Worm (Caenorhabditis elegans) whole organism, late embryonic: Measurements from ENCODE around the gene nhr-34.

Experiments used
- C38D4.7 ChIP-seq: fragments of 200-800 bp; sonication (Bioruptor generic); optimal IDR thresholded peaks from 2 replicates; lab custom pipeline; 2018; ENCODE audit warnings: mild to moderate bottlenecking, missing genetic modification characterization, moderate library complexity, missing compliant biosample characterization
- Y22D7AL.16 ChIP-seq: sonication (generic microtip); optimal IDR thresholded peaks from 2 replicates; lab custom pipeline; 2016; ENCODE audit warnings: missing genetic modification characterization, missing compliant biosample characterization
- ahr-1 ChIP-seq: sonication (generic microtip); optimal IDR thresholded peaks from 2 replicates; lab custom pipeline; 2016; ENCODE audit warnings: missing genetic modification characterization, missing compliant biosample characterization
- ceh-14 ChIP-seq: sonication (generic microtip); optimal IDR thresholded peaks from 2 replicates; lab custom pipeline; 2016; ENCODE audit warnings: missing genotype, missing genetic modification characterization, missing compliant biosample characterization
- ceh-18 ChIP-seq: sonication (generic microtip); optimal IDR thresholded peaks from 2 replicates; lab custom pipeline; 2016; ENCODE audit warnings: missing genetic modification characterization, missing compliant biosample characterization
- ceh-2 ChIP-seq: sonication (generic microtip); optimal IDR thresholded peaks from 2 replicates; lab custom pipeline; 2016; ENCODE audit warnings: missing genotype, missing genetic modification characterization, missing compliant biosample characterization
- ceh-22 ChIP-seq: sonication (generic microtip); optimal IDR thresholded peaks from 2 replicates; lab custom pipeline; 2017; ENCODE audit warnings: missing biosample characterization, missing genetic modification characterization
- ceh-24 ChIP-seq: sonication (generic microtip); optimal IDR thresholded peaks from 2 replicates; lab custom pipeline; 2016; ENCODE audit warnings: mild to moderate bottlenecking, missing genetic modification characterization, missing compliant biosample characterization
- ceh-30 ChIP-seq: fragments of 150-350 bp; optimal IDR thresholded peaks from 2 replicates; lab custom pipeline; 2014; ENCODE audit warnings: missing biosample characterization, missing genetic modification characterization
- ceh-31 ChIP-seq: sonication (generic microtip); optimal IDR thresholded peaks from 2 replicates; lab custom pipeline; 2016; ENCODE audit warnings: missing genetic modification characterization, missing compliant biosample characterization
- ceh-48 ChIP-seq: sonication (generic microtip); optimal IDR thresholded peaks from 2 replicates; lab custom pipeline; 2016; ENCODE audit warnings: missing genetic modification characterization, inconsistent platforms, missing compliant biosample characterization
- ceh-6 ChIP-seq: fragments of 200-800 bp; sonication (Bioruptor generic); optimal IDR thresholded peaks from 2 replicates; lab custom pipeline; 2018; ENCODE audit warnings: mild to moderate bottlenecking, missing genetic modification characterization, missing compliant biosample characterization
- dve-1 ChIP-seq: sonication (generic microtip); optimal IDR thresholded peaks from 2 replicates; lab custom pipeline; 2017; ENCODE audit warnings: antibody characterized with exemption, mild to moderate bottlenecking, missing genetic modification characterization, missing compliant biosample characterization
- elt-2 ChIP-seq: sonication (generic microtip); optimal IDR thresholded peaks from 2 replicates; lab custom pipeline; 2016; ENCODE audit warnings: missing genetic modification reagents, missing genetic modification characterization, missing compliant biosample characterization
- elt-4 ChIP-seq: sonication (generic microtip); optimal IDR thresholded peaks from 2 replicates; lab custom pipeline; 2016; ENCODE audit warnings: missing genetic modification characterization, missing compliant biosample characterization
- fkh-10 ChIP-seq: fragments of 150-350 bp; optimal IDR thresholded peaks from 2 replicates; lab custom pipeline; 2014; ENCODE audit warnings: missing biosample characterization, missing genetic modification reagents, missing genetic modification characterization
- fkh-6 ChIP-seq: sonication (generic microtip); optimal IDR thresholded peaks from 2 replicates; lab custom pipeline; 2016; ENCODE audit warnings: missing genetic modification characterization, missing compliant biosample characterization
- gmeb-2 ChIP-seq: sonication (generic microtip); optimal IDR thresholded peaks from 2 replicates; lab custom pipeline; 2016; ENCODE audit warnings: missing genetic modification characterization, inconsistent platforms, missing compliant biosample characterization
- hlh-30 ChIP-seq: sonication (generic microtip); optimal IDR thresholded peaks from 2 replicates; lab custom pipeline; 2017; ENCODE audit warnings: antibody characterized with exemption, missing genetic modification characterization, missing compliant biosample characterization; ENCODE audit not compliant: insufficient read depth
- lim-6 ChIP-seq: sonication (generic microtip); optimal IDR thresholded peaks from 2 replicates; lab custom pipeline; 2016; ENCODE audit warnings: missing genetic modification characterization, missing compliant biosample characterization
- lin-11 ChIP-seq: fragments of 200-800 bp; sonication (Bioruptor generic); optimal IDR thresholded peaks from 2 replicates; lab custom pipeline; 2018; ENCODE audit warnings: mild to moderate bottlenecking, missing genetic modification characterization, missing compliant biosample characterization
- madf-2 ChIP-seq: sonication (generic microtip); optimal IDR thresholded peaks from 2 replicates; lab custom pipeline; 2017; ENCODE audit warnings: missing genetic modification characterization, missing compliant biosample characterization
- nfya-1 ChIP-seq: sonication (generic microtip); optimal IDR thresholded peaks from 2 replicates; lab custom pipeline; 2017; ENCODE audit warnings: missing genetic modification characterization, mild to moderate bottlenecking, missing compliant biosample characterization, antibody characterized with exemption, moderate library complexity
- nhr-11 ChIP-seq: fragments of 150-350 bp; optimal IDR thresholded peaks from 2 replicates; lab custom pipeline; 2014; ENCODE audit warnings: missing biosample characterization, missing genetic modification characterization
- nhr-232 ChIP-seq: sonication (generic microtip); optimal IDR thresholded peaks from 2 replicates; lab custom pipeline; 2016; ENCODE audit warnings: missing genetic modification characterization, missing compliant biosample characterization
- npax-4 ChIP-seq: sonication (generic microtip); optimal IDR thresholded peaks from 2 replicates; lab custom pipeline; 2016; ENCODE audit warnings: missing genetic modification characterization, missing compliant biosample characterization
- odd-2 ChIP-seq: sonication (generic microtip); optimal IDR thresholded peaks from 2 replicates; lab custom pipeline; 2017; ENCODE audit warnings: antibody characterized with exemption, mild to moderate bottlenecking, missing genetic modification characterization, missing compliant biosample characterization
- pag-3 ChIP-seq: sonication (generic microtip); optimal IDR thresholded peaks from 2 replicates; lab custom pipeline; 2016; ENCODE audit warnings: missing compliant biosample characterization, missing genetic modification characterization, borderline replicate concordance
- pha-2 ChIP-seq: sonication (generic microtip); optimal IDR thresholded peaks from 2 replicates; lab custom pipeline; 2017; ENCODE audit warnings: mild to moderate bottlenecking, missing genetic modification characterization, missing compliant biosample characterization
- pha-4 ChIP-seq: fragments of 150-350 bp; optimal IDR thresholded peaks from 2 replicates; lab custom pipeline; 2018; ENCODE audit warnings: missing biosample characterization, missing genetic modification reagents, missing genetic modification characterization
- pqm-1 ChIP-seq: sonication (generic microtip); optimal IDR thresholded peaks from 2 replicates; lab custom pipeline; 2016; ENCODE audit warnings: missing genetic modification characterization, missing compliant biosample characterization
- ref-2 ChIP-seq: sonication (generic microtip); optimal IDR thresholded peaks from 2 replicates; lab custom pipeline; 2016; ENCODE audit warnings: missing genetic modification characterization, missing compliant biosample characterization
- sdc-2 ChIP-seq: sonication (generic microtip); optimal IDR thresholded peaks from 2 replicates; lab custom pipeline; 2016; ENCODE audit warnings: missing genotype, missing genetic modification characterization, missing compliant biosample characterization
- tbx-2 ChIP-seq: sonication (generic microtip); optimal IDR thresholded peaks from 2 replicates; lab custom pipeline; 2016; ENCODE audit warnings: missing genetic modification characterization, missing compliant biosample characterization
- tbx-7 ChIP-seq: sonication (generic microtip); optimal IDR thresholded peaks from 2 replicates; lab custom pipeline; 2016; ENCODE audit warnings: missing genotype, missing genetic modification characterization, missing compliant biosample characterization
- ttx-3 ChIP-seq: sonication (generic microtip); optimal IDR thresholded peaks from 2 replicates; lab custom pipeline; 2016; ENCODE audit warnings: missing genetic modification reagents, missing genetic modification characterization, missing compliant biosample characterization
- unc-42 ChIP-seq: sonication (generic microtip); optimal IDR thresholded peaks from 2 replicates; lab custom pipeline; 2016; ENCODE audit warnings: missing genotype, missing genetic modification characterization, missing compliant biosample characterization
- unc-55 ChIP-seq: sonication (generic microtip); optimal IDR thresholded peaks from 2 replicates; lab custom pipeline; 2017; ENCODE audit warnings: missing biosample characterization, missing genetic modification reagents, missing genetic modification characterization
- unc-86 ChIP-seq: sonication (generic microtip); optimal IDR thresholded peaks from 2 replicates; lab custom pipeline; 2016; ENCODE audit warnings: missing genetic modification characterization, missing compliant biosample characterization
- zip-5 ChIP-seq: sonication (generic microtip); optimal IDR thresholded peaks from 2 replicates; lab custom pipeline; 2016; ENCODE audit warnings: missing genetic modification characterization, missing compliant biosample characterization

Gene nhr-34

DNA sequence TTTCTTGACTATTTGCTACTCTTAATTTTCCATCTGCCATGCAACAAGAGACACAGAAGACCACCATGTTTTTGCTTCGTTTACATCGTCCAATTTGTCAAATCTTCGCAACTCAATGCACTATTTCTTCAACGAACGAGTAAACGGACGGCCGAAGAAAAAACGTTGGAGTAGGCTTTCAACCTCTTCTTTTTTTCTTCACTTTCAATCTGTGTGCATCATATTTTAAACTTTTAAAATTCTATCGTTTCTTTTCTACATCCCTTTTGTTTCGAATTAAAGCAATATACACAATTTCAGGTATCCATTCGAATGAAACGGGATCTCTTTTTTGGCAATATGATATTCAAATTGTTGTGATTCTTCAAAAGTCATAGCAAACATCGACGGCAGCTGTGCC, 17.7 kb downstream of the nhr-34 start, which contains the start of gene acc-1:
Gene acc-1 (plus strand): TSS at position 301 of the 400 bp plus-strand sequence.
- TF ChIP-seq unc-86 (tag; lab: Kevin White, UChicago) (no peak), elt-2 (tag; lab: Kevin White, UChicago) (no peak), zip-5 (tag; lab: Kevin White, UChicago) (no peak), ceh-30 (tag; lab: Kevin White, UChicago) (no peak), lim-6 (tag; lab: Kevin White, UChicago) (no peak), tbx-2 (tag; lab: Kevin White, UChicago) (no peak), tbx-7 (tag; lab: Kevin White, UChicago) (no peak)

DNA sequence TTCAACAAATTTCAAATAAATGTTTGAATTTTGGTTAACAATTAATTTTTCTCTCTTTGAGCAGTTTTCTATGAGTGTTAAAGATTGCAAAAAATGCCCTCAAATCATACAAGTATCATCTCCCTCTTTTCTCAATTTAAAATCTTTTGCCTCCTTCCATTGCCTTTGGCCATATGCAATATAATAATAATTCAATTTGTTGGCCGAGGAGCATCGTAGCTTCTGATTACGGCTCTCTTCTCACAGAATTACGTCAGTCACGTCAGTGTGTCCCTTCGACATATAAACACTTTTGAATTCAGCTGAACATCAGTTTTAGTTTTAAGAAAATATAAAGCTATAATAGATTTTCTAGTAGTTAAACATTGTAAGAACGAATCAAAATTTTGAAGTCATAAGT, 19.9 kb downstream of the nhr-34 start:
- no peak for TF ChIP-seq npax-4 (tag; lab: Kevin White, UChicago)
- no peak for TF ChIP-seq pha-4 (tag; lab: Kevin White, UChicago)
- TF ChIP-seq ceh-14: no peak
- no peak for TF ChIP-seq dve-1
- TF ChIP-seq unc-42: peak; percentile 85
- no peak for TF ChIP-seq pqm-1 (tag; lab: Kevin White, UChicago)

DNA sequence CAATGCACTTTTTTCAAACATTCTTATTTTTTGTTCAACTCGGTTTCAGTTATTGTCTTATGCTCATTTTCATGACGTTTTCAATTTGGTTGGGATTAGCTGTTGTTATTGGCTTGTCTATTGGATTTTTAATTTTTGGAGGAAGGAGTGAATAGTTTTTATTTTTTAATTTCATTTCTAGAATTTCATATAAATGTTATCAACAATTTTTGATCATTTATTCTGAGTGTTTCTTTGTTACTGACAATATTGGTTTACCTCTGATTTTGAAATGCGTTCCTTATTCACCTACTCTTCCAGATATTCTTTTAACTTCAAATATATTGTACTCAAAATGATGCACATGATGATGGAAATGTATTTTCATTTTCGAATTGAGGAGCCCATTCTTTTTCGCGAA, 21.5 kb downstream of the nhr-34 start, which contains the start of gene F58G6.7:
Gene F58G6.7 (plus strand): TSS at position 301 of the 400 bp plus-strand sequence.
- TF ChIP-seq zip-5 (tag; lab: Kevin White, UChicago): no peak
- no peak for TF ChIP-seq pag-3 (tag; lab: Kevin White, UChicago)
- TF ChIP-seq gmeb-2 (tag; lab: Kevin White, UChicago): no peak
- no peak for TF ChIP-seq odd-2 (tag; lab: Kevin White, UChicago)

DNA sequence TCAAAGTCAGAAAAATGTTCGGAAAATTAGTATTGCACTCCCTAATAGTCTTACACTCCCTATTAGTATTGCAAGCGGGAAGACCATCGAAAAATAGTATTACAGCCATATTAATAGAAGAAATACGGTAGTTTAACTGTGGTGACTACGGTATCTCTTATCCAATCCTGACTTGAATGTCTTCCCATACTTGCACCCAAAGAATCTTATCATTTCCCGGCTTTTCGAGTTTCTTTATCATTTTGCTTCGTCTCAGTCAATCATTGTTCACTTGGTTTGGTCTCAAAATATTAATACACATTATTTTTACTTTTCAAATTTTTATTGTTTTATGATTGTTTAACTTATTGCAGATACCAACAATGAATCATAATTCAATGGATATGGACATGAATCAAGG, 22.3 kb downstream of the nhr-34 start, which contains the start of gene F58G6.3:
Gene F58G6.3 (plus strand): TSS at position 352 of the 400 bp plus-strand sequence.
- no peak for TF ChIP-seq ceh-48
- TF ChIP-seq fkh-10 (GFP tag; lab: Kevin White, UChicago): no peak
- no peak for TF ChIP-seq ceh-22 (tag; lab: Kevin White, UChicago)
- no peak for TF ChIP-seq pha-2
- TF ChIP-seq ceh-30 (tag; lab: Kevin White, UChicago): no peak
- no peak for TF ChIP-seq madf-2 (tag; lab: Kevin White, UChicago)
- no peak for TF ChIP-seq sdc-2 (tag; lab: Kevin White, UChicago)
- TF ChIP-seq C38D4.7: no peak
- no peak for TF ChIP-seq ceh-24
- TF ChIP-seq nhr-232 (tag; lab: Kevin White, UChicago): no peak

DNA sequence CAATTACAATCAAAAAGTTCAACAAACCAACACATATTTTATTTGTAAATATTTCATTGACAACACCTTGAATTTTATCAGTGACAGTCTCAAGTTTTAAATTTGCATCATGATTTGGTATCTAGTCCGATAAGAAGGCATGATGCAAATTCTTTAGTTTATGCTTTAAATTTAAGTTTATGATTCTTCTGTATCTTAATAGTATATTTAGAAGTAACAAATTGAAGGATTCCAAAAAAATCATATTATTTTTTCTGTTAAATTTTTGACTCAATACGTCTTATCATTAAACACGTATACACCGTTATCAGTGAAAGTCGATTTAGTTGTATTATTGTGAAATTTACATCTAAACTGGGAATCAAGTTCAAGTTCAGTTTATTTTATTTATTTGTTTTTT, 24.2 kb downstream of the nhr-34 start, which contains the start of gene chca-1:
Gene chca-1 (plus strand): TSS at position 161 of the 400 bp plus-strand sequence.
- TF ChIP-seq elt-2 (tag; lab: Kevin White, UChicago) (peak; percentile 69), elt-4 (tag; lab: Kevin White, UChicago) (no peak)

DNA sequence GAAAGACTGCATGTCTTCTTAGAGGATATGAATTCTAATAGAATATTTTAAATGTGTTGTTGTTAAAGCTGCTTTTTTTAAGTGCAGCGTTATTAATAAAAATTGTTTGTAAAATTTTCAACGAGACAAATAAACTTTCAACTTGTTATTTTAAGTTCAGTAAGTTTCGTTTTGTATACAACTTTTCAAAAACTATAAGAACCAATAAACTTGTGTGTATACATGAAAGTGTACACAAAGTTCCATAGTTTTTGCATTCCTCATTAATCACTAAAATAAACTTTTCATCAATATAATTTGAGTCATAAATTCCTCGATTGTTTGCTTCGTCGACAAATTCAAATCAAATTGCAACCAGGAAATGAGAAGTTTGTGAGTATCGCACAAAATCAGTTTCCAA, 26.8 kb downstream of the nhr-34 start, which contains the start of gene srm-3:
Gene srm-3 (plus strand): TSS at position 301 of the 400 bp plus-strand sequence.
- TF ChIP-seq ahr-1 (no peak), dve-1 (no peak)

DNA sequence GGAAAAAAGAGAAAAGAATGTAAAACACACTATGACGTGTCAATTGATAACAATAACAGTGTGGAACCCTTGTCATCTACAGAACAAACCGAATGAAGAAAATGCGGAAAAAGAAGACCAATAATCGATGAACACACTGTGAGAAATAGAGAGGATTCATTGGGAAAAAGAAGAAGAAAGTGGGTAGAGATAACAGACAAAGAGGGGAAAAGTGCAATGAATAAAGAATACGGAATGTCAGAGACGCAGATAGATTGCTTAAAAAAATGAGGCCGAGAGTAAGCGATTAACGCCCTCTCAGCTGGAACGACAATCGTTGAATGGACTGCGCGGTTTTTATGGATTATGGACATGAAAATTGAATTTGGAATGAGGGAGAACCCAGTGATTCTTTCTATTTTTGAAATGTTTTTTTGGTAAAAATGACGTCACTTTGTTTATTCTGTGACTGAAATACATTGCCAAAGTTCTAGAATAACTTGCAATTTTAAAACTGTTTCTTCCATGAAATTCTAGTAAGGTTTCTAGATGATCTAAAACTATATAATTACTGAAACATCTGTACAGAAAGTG, 27.6 kb downstream of the nhr-34 start, which contains the start of gene amph-1:
Gene amph-1 (minus strand): TSS at position 85 of the 573 bp plus-strand sequence.
- TF ChIP-seq ahr-1 (no peak), lin-11 (tag; lab: Kevin White, UChicago) (no peak), ceh-6 (no peak), ceh-31 (tag; lab: Kevin White, UChicago) (peak; percentile 43), ref-2 (tag; lab: Kevin White, UChicago) (no peak), sdc-2 (tag; lab: Kevin White, UChicago) (no peak), unc-55 (GFP tag; lab: Kevin White, UChicago) (peak; percentile 25), ttx-3 (tag; lab: Kevin White, UChicago) (no peak), gmeb-2 (tag; lab: Kevin White, UChicago) (no peak), zip-5 (tag; lab: Kevin White, UChicago) (no peak), npax-4 (tag; lab: Kevin White, UChicago) (no peak), hlh-30 (tag; lab: Kevin White, UChicago) (no peak), nhr-11 (tag; lab: Kevin White, UChicago) (no peak), nfya-1 (tag; lab: Kevin White, UChicago) (peak; percentile 17), ceh-24 (no peak), ceh-18 (tag; lab: Kevin White, UChicago) (no peak), Y22D7AL.16 (no peak), ceh-2 (tag; lab: Kevin White, UChicago) (no peak), dve-1 (peak; percentile 0), unc-42 (peak; percentile 11), fkh-6 (no peak), odd-2 (tag; lab: Kevin White, UChicago) (no peak)
